Fruit fly (Drosophila melanogaster) Kc167 (cell line): ENCODE measurements around the gene CG12075.

Experiments used
- Myc ChIP-seq: fragments of >200 bp; optimal IDR thresholded peaks from 2 replicates; lab custom pipeline; 2017; ENCODE audit warnings: missing external identifiers
- h ChIP-seq: fragments of >200 bp; optimal IDR thresholded peaks from 3 replicates; lab custom pipeline; 2018; ENCODE audit warnings: missing external identifiers
- insv ChIP-seq: fragments of >200 bp; optimal IDR thresholded peaks from 3 replicates; lab custom pipeline; 2018; ENCODE audit warnings: missing external identifiers
- ttk ChIP-seq: sonication (Bioruptor generic); optimal IDR thresholded peaks from 2 replicates; lab custom pipeline; 2017; ENCODE audit warnings: missing external identifiers

- TF ChIP-seq h (lab: Kevin White, UChicago) (no peak), ttk (lab: Kevin White, UChicago) (no peak), insv (lab: Kevin White, UChicago) (no peak), Myc (lab: Kevin White, UChicago) (no peak)
Measured at dm6 chrX:8890974-8891373, 52.9 kb downstream of the CG12075 start.
